Worm (Caenorhabditis elegans) whole organism, L3 larva: ENCODE data around the gene nspd-5.

Experiments
- egl-27 ChIP-seq: sonication (generic microtip); optimal IDR thresholded peaks from 4 replicates; lab custom pipeline; 2017; ENCODE audit warnings: missing biosample characterization, missing genetic modification reagents, missing genetic modification characterization
- nhr-11 ChIP-seq: fragments of 150-350 bp; optimal IDR thresholded peaks from 2 replicates; lab custom pipeline; 2014; ENCODE audit warnings: missing biosample characterization, missing genetic modification characterization

DNA sequence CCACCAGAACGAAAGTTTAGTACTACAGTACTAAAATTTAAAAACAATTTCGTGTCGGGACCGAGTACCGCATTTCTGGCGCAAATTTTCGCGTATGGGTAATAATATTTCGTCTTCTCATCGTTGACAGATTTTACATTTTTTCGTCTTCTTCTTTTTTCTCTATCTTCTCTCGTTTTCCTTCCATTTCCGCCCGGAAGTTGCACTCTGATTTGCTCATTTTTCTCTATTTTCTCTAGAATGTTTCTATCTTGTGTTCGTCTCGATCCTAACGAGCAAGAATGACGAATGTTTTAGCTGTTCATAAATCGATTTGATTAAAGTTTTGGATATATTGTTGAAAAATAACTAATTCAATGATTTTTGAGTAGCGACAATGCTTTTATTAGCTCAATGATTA, 4.7 kb downstream of the nspd-5 start:
- TF ChIP-seq egl-27 (tag; lab: Kevin White, UChicago) (no peak), nhr-11 (no peak)
